Fruit fly (Drosophila melanogaster) whole organism, embryonic: ENCODE measurements around the gene Prim2.

Experiments used
- B-H1 ChIP-seq: fragments of 200-800 bp; sonication (Bioruptor generic); IDR thresholded peaks from 3 replicates; pipeline ENCODE4 v1.3.6; 2022; ENCODE audit warnings: missing biosample characterization, missing genetic modification characterization
- BtbVII ChIP-seq: fragments of 200-800 bp; sonication (Bioruptor generic); optimal IDR thresholded peaks from 3 replicates; lab custom pipeline; 2017; ENCODE audit warnings: missing biosample characterization, mild to moderate bottlenecking, missing genetic modification characterization
- CG10462 ChIP-seq: fragments of 200-800 bp; sonication (Bioruptor generic); optimal IDR thresholded peaks from 2 replicates; lab custom pipeline; 2016; ENCODE audit warnings: missing biosample characterization, missing genetic modification characterization
- CG12219 ChIP-seq: fragments of 200-800 bp; sonication (Bioruptor generic); optimal IDR thresholded peaks from 3 replicates; lab custom pipeline; 2018; ENCODE audit warnings: missing biosample characterization, mild to moderate bottlenecking, missing genetic modification characterization
- CG1233 ChIP-seq: fragments of 200-800 bp; sonication (Bioruptor generic); optimal IDR thresholded peaks from 4 replicates; lab custom pipeline; 2018; ENCODE audit warnings: missing biosample characterization, mild to moderate bottlenecking, missing genetic modification characterization
- CG14965 ChIP-seq: fragments of 200-800 bp; sonication (Bioruptor generic); optimal IDR thresholded peaks from 2 replicates; lab custom pipeline; 2016; ENCODE audit warnings: missing biosample characterization, missing genetic modification characterization, borderline replicate concordance
- CG1602 ChIP-seq: fragments of 200-800 bp; sonication (Bioruptor generic); optimal IDR thresholded peaks from 3 replicates; lab custom pipeline; 2016; ENCODE audit warnings: missing biosample characterization, missing genetic modification characterization
- CG1603 ChIP-seq: fragments of 200-800 bp; sonication (Bioruptor generic); optimal IDR thresholded peaks from 2 replicates; lab custom pipeline; 2019; ENCODE audit warnings: missing biosample characterization, mild to moderate bottlenecking, missing genetic modification characterization, moderate library complexity
- CG16815 ChIP-seq: fragments of 200-800 bp; sonication (Bioruptor generic); optimal IDR thresholded peaks from 3 replicates; lab custom pipeline; 2017; ENCODE audit warnings: missing biosample characterization, mild to moderate bottlenecking, missing genetic modification characterization
- CG17612 ChIP-seq: fragments of 200-800 bp; sonication (Bioruptor generic); IDR thresholded peaks from 2 replicates; pipeline ENCODE4 v1.3.6; 2022; ENCODE audit warnings: missing biosample characterization, missing genetic modification characterization
- CG18599 ChIP-seq: fragments of 200-800 bp; sonication (Bioruptor generic); optimal IDR thresholded peaks from 3 replicates; lab custom pipeline; 2017; ENCODE audit warnings: missing biosample characterization, missing genetic modification characterization, mild to moderate bottlenecking, moderate library complexity, missing genetic modification reagents
- CG4328 ChIP-seq: fragments of 200-800 bp; sonication (Bioruptor generic); optimal IDR thresholded peaks from 3 replicates; lab custom pipeline; 2017; ENCODE audit warnings: missing biosample characterization, missing genetic modification reagents, missing genetic modification characterization
- CG4820 ChIP-seq: fragments of 200-800 bp; sonication (Bioruptor generic); optimal IDR thresholded peaks from 3 replicates; lab custom pipeline; 2016; ENCODE audit warnings: missing biosample characterization, missing genetic modification characterization
- CG6813 ChIP-seq: fragments of 200-800 bp; sonication (Bioruptor generic); optimal IDR thresholded peaks from 2 replicates; lab custom pipeline; 2017; ENCODE audit warnings: missing biosample characterization, missing genetic modification characterization, mild to moderate bottlenecking, moderate library complexity, missing genetic modification reagents
- CG7357 ChIP-seq: fragments of 200-800 bp; sonication (Bioruptor generic); IDR thresholded peaks from 3 replicates; pipeline ENCODE4 v1.3.6; 2022; ENCODE audit warnings: missing biosample characterization, missing genetic modification characterization
- CG7556 ChIP-seq: fragments of 200-800 bp; sonication (Bioruptor generic); optimal IDR thresholded peaks from 2 replicates; lab custom pipeline; 2017; ENCODE audit warnings: missing biosample characterization, mild to moderate bottlenecking, missing genetic modification characterization
- CG7987 ChIP-seq: fragments of 200-800 bp; sonication (Bioruptor generic); optimal IDR thresholded peaks from 2 replicates; lab custom pipeline; 2018; ENCODE audit warnings: missing biosample characterization, mild to moderate bottlenecking, missing genetic modification characterization, moderate library complexity
- CG8290 ChIP-seq, 3 experiments: fragments of 200-800 bp; sonication (Bioruptor generic); optimal IDR thresholded peaks; 2 replicates each; lab custom pipeline; 2016 to 2019; ENCODE audit warnings: missing biosample characterization in 3 of 3, missing genetic modification characterization in 3 of 3, mild to moderate bottlenecking in 2 of 3, moderate library complexity in 1 of 3
- CG8765 ChIP-seq: fragments of 200-800 bp; sonication (Bioruptor generic); IDR thresholded peaks from 2 replicates; pipeline ENCODE4 v1.3.6; 2022; ENCODE audit warnings: missing biosample characterization, missing genetic modification characterization
- CG8944 ChIP-seq: fragments of 200-800 bp; sonication (Bioruptor generic); optimal IDR thresholded peaks from 3 replicates; lab custom pipeline; 2016; ENCODE audit warnings: missing biosample characterization, missing genetic modification characterization
- CG9797 ChIP-seq: fragments of 200-800 bp; sonication (Bioruptor generic); optimal IDR thresholded peaks from 3 replicates; lab custom pipeline; 2018; ENCODE audit warnings: missing biosample characterization, mild to moderate bottlenecking, missing genetic modification characterization
- CkIIα-i1 ChIP-seq: fragments of 200-800 bp; sonication (Bioruptor generic); IDR thresholded peaks from 2 replicates; pipeline ENCODE4 v1.3.6; 2022; ENCODE audit warnings: missing biosample characterization, missing genetic modification characterization
- HLH54F ChIP-seq: fragments of 200-800 bp; sonication (Bioruptor generic); optimal IDR thresholded peaks from 3 replicates; lab custom pipeline; 2016; ENCODE audit warnings: missing biosample characterization, missing genetic modification characterization
- HLHmδ ChIP-seq: fragments of 200-800 bp; sonication (Bioruptor generic); optimal IDR thresholded peaks from 2 replicates; lab custom pipeline; 2018; ENCODE audit warnings: missing biosample characterization, mild to moderate bottlenecking, missing genetic modification characterization, moderate library complexity
- Hr39 ChIP-seq: fragments of >200 bp; optimal IDR thresholded peaks from 2 replicates; lab custom pipeline; 2017
- Lhr ChIP-seq: fragments of 200-800 bp; sonication (Bioruptor generic); optimal IDR thresholded peaks from 3 replicates; lab custom pipeline; 2017; ENCODE audit warnings: mild to moderate bottlenecking, missing biosample characterization, missing genetic modification reagents, missing genetic modification characterization
- Lim3 ChIP-seq: fragments of 200-800 bp; sonication (Bioruptor generic); IDR thresholded peaks from 2 replicates; pipeline ENCODE4 v1.3.6; 2022; ENCODE audit warnings: missing biosample characterization, missing genetic modification characterization
- MTF-1 ChIP-seq: fragments of 200-800 bp; sonication (Bioruptor generic); optimal IDR thresholded peaks from 2 replicates; lab custom pipeline; 2018; ENCODE audit warnings: missing biosample characterization, mild to moderate bottlenecking, missing genetic modification characterization, borderline replicate concordance
- Mrtf ChIP-seq: fragments of 200-800 bp; sonication (Bioruptor generic); IDR thresholded peaks from 3 replicates; pipeline ENCODE4 v1.3.6; 2022; ENCODE audit warnings: missing biosample characterization, missing genetic modification characterization
- NK7.1 ChIP-seq: fragments of 200-800 bp; sonication (Bioruptor generic); optimal IDR thresholded peaks from 3 replicates; lab custom pipeline; 2016; ENCODE audit warnings: missing biosample characterization, missing genetic modification characterization
- Nf-YB ChIP-seq: fragments of 200-800 bp; sonication (Bioruptor generic); optimal IDR thresholded peaks from 3 replicates; lab custom pipeline; 2019; ENCODE audit warnings: missing biosample characterization, mild to moderate bottlenecking, missing genetic modification characterization, moderate library complexity
- Optix ChIP-seq: fragments of 200-800 bp; sonication (Bioruptor generic); IDR thresholded peaks from 3 replicates; pipeline ENCODE4 v1.3.6; 2022; ENCODE audit warnings: missing biosample characterization, missing genetic modification characterization
- Ptx1 ChIP-seq: fragments of 200-800 bp; sonication (Bioruptor generic); IDR thresholded peaks from 2 replicates; pipeline ENCODE4 v1.3.6; 2022; ENCODE audit warnings: missing biosample characterization, missing genetic modification characterization
- Six4 ChIP-seq: fragments of 200-800 bp; sonication (Bioruptor generic); optimal IDR thresholded peaks from 2 replicates; lab custom pipeline; 2016; ENCODE audit warnings: missing biosample characterization, missing genetic modification characterization
- Sox100B ChIP-seq: fragments of 200-800 bp; sonication (Bioruptor generic); optimal IDR thresholded peaks from 3 replicates; lab custom pipeline; 2018; ENCODE audit warnings: missing biosample characterization, mild to moderate bottlenecking, missing genetic modification characterization
- YL-1 ChIP-seq: fragments of 200-800 bp; sonication (Bioruptor generic); optimal IDR thresholded peaks from 3 replicates; lab custom pipeline; 2017; ENCODE audit warnings: missing biosample characterization, mild to moderate bottlenecking, missing genetic modification characterization
- bbx ChIP-seq: fragments of 200-800 bp; sonication (Bioruptor generic); IDR thresholded peaks from 2 replicates; pipeline ENCODE4 v1.3.6; 2022; ENCODE audit warnings: missing biosample characterization, missing genetic modification characterization; ENCODE audit not compliant: partially characterized antibody
- bowl ChIP-seq: fragments of 200-800 bp; sonication (Bioruptor generic); IDR thresholded peaks from 2 replicates; pipeline ENCODE4 v1.3.6; 2022; ENCODE audit warnings: missing biosample characterization, missing genetic modification characterization
- corto ChIP-seq: fragments of 200-800 bp; sonication (Bioruptor generic); optimal IDR thresholded peaks from 2 replicates; lab custom pipeline; 2016; ENCODE audit warnings: missing biosample characterization, mild to moderate bottlenecking, missing genetic modification characterization, moderate library complexity
- da ChIP-seq: fragments of 200-800 bp; sonication (Bioruptor generic); optimal IDR thresholded peaks from 2 replicates; lab custom pipeline; 2016; ENCODE audit warnings: missing biosample characterization, missing genetic modification characterization
- dan ChIP-seq: fragments of 200-800 bp; sonication (Bioruptor generic); IDR thresholded peaks from 2 replicates; pipeline ENCODE4 v1.3.6; 2022; ENCODE audit warnings: missing biosample characterization, missing genetic modification characterization
- dimm ChIP-seq: fragments of 200-800 bp; sonication (Bioruptor generic); IDR thresholded peaks from 2 replicates; pipeline ENCODE4 v1.3.6; 2022; ENCODE audit warnings: missing biosample characterization, missing genetic modification characterization
- en ChIP-seq: fragments of 200-800 bp; sonication (Bioruptor generic); optimal IDR thresholded peaks from 2 replicates; lab custom pipeline; 2016; ENCODE audit warnings: missing biosample characterization, missing genetic modification characterization
- esg ChIP-seq: fragments of 200-800 bp; sonication (Bioruptor generic); conservative IDR thresholded peaks from 2 replicates; pipeline ENCODE4 v1.3.6; 2022; ENCODE audit warnings: missing biosample characterization, missing genetic modification characterization
- ham ChIP-seq: fragments of 200-800 bp; sonication (Bioruptor generic); IDR thresholded peaks from 2 replicates; pipeline ENCODE4 v1.3.6; 2022; ENCODE audit warnings: missing biosample characterization, missing genetic modification characterization
- kni ChIP-seq: fragments of 200-800 bp; sonication (Bioruptor generic); optimal IDR thresholded peaks from 3 replicates; lab custom pipeline; 2017; ENCODE audit warnings: mild to moderate bottlenecking, missing biosample characterization, missing genetic modification reagents, missing genetic modification characterization
- lilli ChIP-seq: fragments of 200-800 bp; sonication (Bioruptor generic); optimal IDR thresholded peaks from 3 replicates; lab custom pipeline; 2016; ENCODE audit warnings: missing biosample characterization, missing genetic modification characterization
- pnt ChIP-seq: fragments of 200-800 bp; sonication (Bioruptor generic); optimal IDR thresholded peaks from 3 replicates; lab custom pipeline; 2016; ENCODE audit warnings: missing biosample characterization, missing genetic modification characterization
- sens-2 ChIP-seq: fragments of 200-800 bp; sonication (Bioruptor generic); IDR thresholded peaks from 2 replicates; pipeline ENCODE4 v1.3.6; 2022; ENCODE audit warnings: missing biosample characterization, missing genetic modification characterization
- sim ChIP-seq: fragments of 200-800 bp; sonication (Bioruptor generic); IDR thresholded peaks from 2 replicates; pipeline ENCODE4 v1.3.6; 2022; ENCODE audit warnings: missing biosample characterization, missing genetic modification characterization
- tgo ChIP-seq: fragments of 200-800 bp; sonication (Bioruptor generic); IDR thresholded peaks from 3 replicates; pipeline ENCODE4 v1.3.6; 2022; ENCODE audit warnings: missing biosample characterization, missing genetic modification characterization
- vvl ChIP-seq: fragments of 200-800 bp; sonication (Bioruptor generic); IDR thresholded peaks from 2 replicates; pipeline ENCODE4 v1.3.6; 2022; ENCODE audit warnings: missing biosample characterization, missing genetic modification characterization

Gene Prim2

DNA sequence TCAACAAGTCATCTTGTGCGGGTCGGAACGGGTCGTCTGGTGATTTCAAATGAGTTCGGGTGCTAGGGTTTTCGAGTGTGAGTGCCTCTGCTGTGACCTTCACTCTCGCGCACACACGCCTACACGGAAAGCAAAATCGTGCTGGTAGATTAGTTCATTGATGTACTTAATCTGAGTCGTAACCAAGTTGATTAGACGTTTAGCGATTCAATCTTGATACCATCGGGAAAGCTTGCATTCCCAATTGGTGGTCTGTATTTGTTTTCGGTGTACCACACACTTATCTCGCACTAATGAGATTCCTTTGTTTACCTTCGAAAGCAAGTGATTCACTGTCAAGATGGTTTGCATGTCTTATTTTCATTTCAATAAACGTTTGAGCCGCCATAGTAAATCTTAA lies 27.6 kb upstream of the Prim2 start (continued):
- no peak for TF ChIP-seq Nf-YB (GFP tag; lab: Kevin White, UChicago)
- TF ChIP-seq B-H1 (GFP tag; lab: Robert Waterston, UW): no peak
- no peak for TF ChIP-seq CG4820 (GFP tag; lab: Kevin White, UChicago)
- TF ChIP-seq CG10462 (GFP tag; lab: Kevin White, UChicago): no peak
- no peak for TF ChIP-seq kni (GFP tag; lab: Kevin White, UChicago)
- peak; percentile 4 for TF ChIP-seq CG7556 (GFP tag; lab: Kevin White, UChicago)
- no peak for TF ChIP-seq MTF-1
- TF ChIP-seq vvl (GFP tag; lab: Robert Waterston, UW): peak; percentile 69
- TF ChIP-seq CG8944: no peak
- no peak for TF ChIP-seq YL-1 (GFP tag; lab: Kevin White, UChicago)
- no peak for TF ChIP-seq da
- no peak for TF ChIP-seq CG4328 (GFP tag; lab: Kevin White, UChicago)
- TF ChIP-seq Six4: no peak
- TF ChIP-seq BtbVII (GFP tag; lab: Kevin White, UChicago): peak; percentile 37
- TF ChIP-seq en (GFP tag; lab: Kevin White, UChicago): no peak
- TF ChIP-seq CG7987 (GFP tag; lab: Kevin White, UChicago): peak; percentile 28
- TF ChIP-seq Mrtf (GFP tag; lab: Robert Waterston, UW): 0 out of 3 replicates have a peak, but pooled peaks have one; percentile 36
- TF ChIP-seq CG9797 (GFP tag; lab: Kevin White, UChicago): no peak
- no peak for TF ChIP-seq sens-2 (GFP tag; lab: Robert Waterston, UW)
- TF ChIP-seq CG12219 (GFP tag; lab: Kevin White, UChicago): peak; percentile 34
- no peak for TF ChIP-seq esg
- TF ChIP-seq HLHmδ (GFP tag; lab: Kevin White, UChicago): no peak
- TF ChIP-seq CG1233: no peak
- no peak for TF ChIP-seq CG8765 (GFP tag; lab: Robert Waterston, UW)
- TF ChIP-seq Ptx1: peak; percentile 57
- peak; percentile 61 for TF ChIP-seq CG18599 (GFP tag; lab: Kevin White, UChicago)
- no peak for TF ChIP-seq CG16815 (GFP tag; lab: Kevin White, UChicago)
- TF ChIP-seq Lhr (GFP tag; lab: Kevin White, UChicago): no peak
- TF ChIP-seq bbx (GFP tag; lab: Robert Waterston, UW): no peak
- TF ChIP-seq CG8290 (GFP tag; optimal IDR thresholded peaks at IDR 0.05; lab: Kevin White, UChicago): no peak
- peak in 1 of 2 experiments; percentile 85 for TF ChIP-seq CG8290 (tag; optimal IDR thresholded peaks at IDR 0.05; lab: Kevin White, UChicago)
- TF ChIP-seq CG6813 (GFP tag; lab: Kevin White, UChicago): peak; percentile 10
- peak; percentile 11 for TF ChIP-seq pnt
- TF ChIP-seq CG1603 (tag; lab: Kevin White, UChicago): peak; percentile 47
- TF ChIP-seq CG1602 (GFP tag; lab: Kevin White, UChicago): no peak
- TF ChIP-seq dimm (GFP tag; lab: Robert Waterston, UW): no peak; the same call in 1 of the 2 replicates
- peak; percentile 51; the same call in 1 of the 3 replicates for TF ChIP-seq tgo (GFP tag; lab: Robert Waterston, UW)
- peak; percentile 43 for TF ChIP-seq HLH54F (GFP tag; lab: Kevin White, UChicago)
- no peak for TF ChIP-seq dan (GFP tag; lab: Robert Waterston, UW)
- no peak for TF ChIP-seq Lim3 (GFP tag; lab: Robert Waterston, UW)
- no peak for TF ChIP-seq CG14965 (GFP tag; lab: Kevin White, UChicago)
- TF ChIP-seq sim (GFP tag; lab: Robert Waterston, UW): no peak
- TF ChIP-seq Sox100B (GFP tag; lab: Kevin White, UChicago): no peak
- TF ChIP-seq bowl (GFP tag; lab: Robert Waterston, UW): no peak
- TF ChIP-seq NK7.1 (GFP tag; lab: Kevin White, UChicago): no peak
- no peak for TF ChIP-seq ham (GFP tag; lab: Robert Waterston, UW)
- peak; percentile 68 for TF ChIP-seq lilli (GFP tag; lab: Kevin White, UChicago)
- TF ChIP-seq Optix (GFP tag; lab: Robert Waterston, UW): no peak
- TF ChIP-seq Hr39 (lab: Kevin White, UChicago): no peak
- TF ChIP-seq corto (GFP tag; lab: Kevin White, UChicago): no peak
- TF ChIP-seq CG17612 (GFP tag; lab: Robert Waterston, UW): no peak
- TF ChIP-seq CkIIα-i1: no peak
- no peak for TF ChIP-seq CG7357
